Worm (Caenorhabditis elegans): ENCODE results near the gene C33D3.3.

ce11 chrX:10505193-10505592 is 20.0 kb downstream of the C33D3.3 start:
- peak; percentile 80 for TF ChIP-seq nfya-1 (tag; optimal IDR thresholded peaks at IDR 0.05)
- no peak for TF ChIP-seq pha-4 (tag; optimal IDR thresholded peaks at IDR 0.05)
- TF ChIP-seq nhr-11 (tag; optimal IDR thresholded peaks at IDR 0.05), result no peak
- no peak for TF ChIP-seq ceh-45 (GFP tag; IDR thresholded peaks at IDR 0.05)
- TF ChIP-seq ama-1 (optimal IDR thresholded peaks at IDR 0.05), result no peak
- no peak for TF ChIP-seq eyg-1 (tag; optimal IDR thresholded peaks at IDR 0.05)
- no peak for TF ChIP-seq hlh-30 (tag; optimal IDR thresholded peaks at IDR 0.05; ENCODE audit: insufficient read depth)
